Worm (Caenorhabditis elegans) whole organism, L4 larva: ENCODE measurements around the gene Y73F8A.20.

ENCODE experiments used
- F49E8.2 ChIP-seq: sonication (generic microtip); optimal IDR thresholded peaks from 2 replicates; lab custom pipeline; 2016; ENCODE audit warnings: missing compliant biosample characterization, mild to moderate bottlenecking, missing genetic modification characterization, borderline replicate concordance
- T20F7.1 ChIP-seq: fragments of 200-800 bp; sonication (Bioruptor generic); optimal IDR thresholded peaks from 2 replicates; lab custom pipeline; 2018; ENCODE audit warnings: mild to moderate bottlenecking, missing genetic modification characterization, missing compliant biosample characterization
- Y105C5A.15 ChIP-seq: fragments of 200-800 bp; sonication (Bioruptor generic); IDR thresholded peaks from 2 replicates; pipeline ENCODE4 v1.3.6; 2022; ENCODE audit warnings: missing genetic modification characterization, missing compliant biosample characterization
- Y75B8A.6 ChIP-seq: fragments of 200-800 bp; sonication (Bioruptor generic); IDR thresholded peaks from 2 replicates; pipeline ENCODE4 v1.3.6; 2022; ENCODE audit warnings: missing genetic modification reagents, missing genetic modification characterization, missing compliant biosample characterization
- ZK546.5 ChIP-seq, 2 experiments: sonication (generic microtip); optimal IDR thresholded peaks; 2 replicates each; lab custom pipeline; 2017; ENCODE audit warnings: missing biosample characterization in 2 of 2, missing genetic modification characterization in 2 of 2
- aha-1 ChIP-seq: fragments of 150-350 bp; peaks from one replicate; lab custom pipeline; 2014; ENCODE audit warnings: missing biosample characterization, missing genetic modification characterization
- aly-2 ChIP-seq: sonication (generic microtip); optimal IDR thresholded peaks from 2 replicates; lab custom pipeline; 2018; ENCODE audit warnings: missing biosample characterization, missing genetic modification characterization
- attf-4 ChIP-seq: sonication (generic microtip); optimal IDR thresholded peaks from 3 replicates; lab custom pipeline; 2017; ENCODE audit warnings: missing biosample characterization, missing genetic modification characterization
- ceh-44 ChIP-seq: fragments of 200-800 bp; sonication (Bioruptor generic); IDR thresholded peaks from 2 replicates; pipeline ENCODE4 v1.3.6; 2022; ENCODE audit warnings: missing genetic modification reagents, missing genetic modification characterization, missing compliant biosample characterization
- ceh-62 ChIP-seq: sonication (generic microtip); optimal IDR thresholded peaks from 2 replicates; lab custom pipeline; 2017; ENCODE audit warnings: missing biosample characterization, missing genetic modification characterization
- ceh-82 ChIP-seq: sonication (generic microtip); optimal IDR thresholded peaks from 2 replicates; lab custom pipeline; 2017; ENCODE audit warnings: missing biosample characterization, missing genetic modification characterization
- cey-2 ChIP-seq: sonication (generic microtip); optimal IDR thresholded peaks from 3 replicates; lab custom pipeline; 2017; ENCODE audit warnings: missing genetic modification characterization, mild to moderate bottlenecking, missing compliant biosample characterization, antibody characterized with exemption, borderline replicate concordance; ENCODE audit not compliant: insufficient read depth
- daf-16 ChIP-seq, 3 experiments: sonication (generic microtip); optimal IDR thresholded peaks; 2 replicates each; lab custom pipeline; 2016 to 2017; ENCODE audit warnings: missing genetic modification characterization in 3 of 3, missing genetic modification reagents in 3 of 3, mild to moderate bottlenecking in 2 of 3, missing compliant biosample characterization in 2 of 3, missing biosample characterization in 1 of 3, moderate library complexity in 1 of 3
- daf-8 ChIP-seq: fragments of 200-800 bp; sonication (Bioruptor generic); IDR thresholded peaks from 2 replicates; pipeline ENCODE4 v1.3.6; 2022; ENCODE audit warnings: missing genetic modification characterization, missing compliant biosample characterization
- dve-1 ChIP-seq: sonication (generic microtip); optimal IDR thresholded peaks from 2 replicates; lab custom pipeline; 2017; ENCODE audit warnings: antibody characterized with exemption, mild to moderate bottlenecking, missing genetic modification characterization, missing compliant biosample characterization; ENCODE audit not compliant: insufficient read depth
- egl-27 ChIP-seq: sonication (generic microtip); optimal IDR thresholded peaks from 3 replicates; lab custom pipeline; 2017; ENCODE audit warnings: missing biosample characterization, missing genetic modification reagents, missing genetic modification characterization
- egl-43 ChIP-seq: fragments of 200-800 bp; sonication (Bioruptor generic); IDR thresholded peaks from 2 replicates; pipeline ENCODE4 v1.3.6; 2022; ENCODE audit warnings: missing genetic modification reagents, missing genetic modification characterization, missing compliant biosample characterization
- hif-1 ChIP-seq, 2 experiments: sonication (generic microtip); optimal IDR thresholded peaks; 2 replicates each; lab custom pipeline; 2016 to 2017; ENCODE audit warnings: missing compliant biosample characterization in 2 of 2, missing genetic modification characterization in 2 of 2, missing genetic modification reagents in 2 of 2, missing genotype in 2 of 2, mild to moderate bottlenecking in 1 of 2
- hlh-11 ChIP-seq: fragments of 200-800 bp; sonication (Bioruptor generic); optimal IDR thresholded peaks from 2 replicates; lab custom pipeline; 2018; ENCODE audit warnings: mild to moderate bottlenecking, missing genetic modification characterization, missing compliant biosample characterization
- hlh-30 ChIP-seq: sonication (generic microtip); optimal IDR thresholded peaks from 2 replicates; lab custom pipeline; 2017; ENCODE audit warnings: antibody characterized with exemption, mild to moderate bottlenecking, missing genetic modification characterization, missing compliant biosample characterization; ENCODE audit not compliant: insufficient read depth
- hmg-1.1 ChIP-seq: fragments of 200-800 bp; sonication (Bioruptor generic); IDR thresholded peaks from 2 replicates; pipeline ENCODE4 v1.3.6; 2022; ENCODE audit warnings: missing genetic modification reagents, missing genetic modification characterization, missing compliant biosample characterization
- jun-1 ChIP-seq: fragments of 150-350 bp; optimal IDR thresholded peaks from 2 replicates; lab custom pipeline; 2014; ENCODE audit warnings: missing biosample characterization, missing genetic modification reagents, missing genetic modification characterization
- lin-15B ChIP-seq: fragments of 150-350 bp; sonication (generic microtip); optimal IDR thresholded peaks from 3 replicates; lab custom pipeline; 2014; ENCODE audit warnings: missing biosample characterization, missing genetic modification characterization
- lin-29 ChIP-seq: fragments of 200-800 bp; sonication (Bioruptor generic); IDR thresholded peaks from 2 replicates; pipeline ENCODE4 v1.3.6; 2022; ENCODE audit warnings: missing genetic modification reagents, missing genetic modification characterization, missing compliant biosample characterization
- lin-38 ChIP-seq: fragments of 200-800 bp; sonication (Bioruptor generic); IDR thresholded peaks from 2 replicates; pipeline ENCODE4 v1.3.6; 2022; ENCODE audit warnings: missing genetic modification reagents, missing genetic modification characterization, missing compliant biosample characterization
- lsy-2 ChIP-seq, 2 experiments: fragments of 150-350 bp in 1 of 2; sonication (generic microtip) in 1 of 2; optimal IDR thresholded peaks; 2 replicates each; lab custom pipeline; 2014 to 2017; ENCODE audit warnings: missing biosample characterization in 2 of 2, missing genetic modification characterization in 2 of 2
- madf-9 ChIP-seq: fragments of 200-800 bp; sonication (Bioruptor generic); conservative IDR thresholded peaks from 2 replicates; pipeline ENCODE4 v1.3.6; 2022; ENCODE audit warnings: missing genetic modification reagents, missing genetic modification characterization, missing compliant biosample characterization
- mdl-1 ChIP-seq, 2 experiments: fragments of 150-350 bp in 1 of 2; sonication (generic microtip) in 1 of 2; optimal IDR thresholded peaks; 2 replicates each; lab custom pipeline; 2014 to 2017; ENCODE audit warnings: missing biosample characterization in 2 of 2, missing genetic modification characterization in 2 of 2
- mdt-29 ChIP-seq: fragments of 200-800 bp; sonication (Bioruptor generic); IDR thresholded peaks from 2 replicates; pipeline ENCODE4 v1.3.6; 2022; ENCODE audit warnings: missing genetic modification reagents, missing genetic modification characterization, missing compliant biosample characterization
- mes-2 ChIP-seq: sonication (generic microtip); optimal IDR thresholded peaks from 2 replicates; lab custom pipeline; 2016; ENCODE audit warnings: missing genotype, mild to moderate bottlenecking, missing genetic modification characterization, missing compliant biosample characterization; ENCODE audit not compliant: poor library complexity, severe bottlenecking
- mxl-3 ChIP-seq: fragments of 200-800 bp; sonication (Bioruptor generic); optimal IDR thresholded peaks from 2 replicates; lab custom pipeline; 2018; ENCODE audit warnings: mild to moderate bottlenecking, missing genetic modification characterization, missing compliant biosample characterization
- nhr-11 ChIP-seq: fragments of 150-350 bp; optimal IDR thresholded peaks from 2 replicates; lab custom pipeline; 2014; ENCODE audit warnings: missing biosample characterization, missing genetic modification characterization
- nhr-111 ChIP-seq: fragments of 200-800 bp; sonication (Bioruptor generic); optimal IDR thresholded peaks from 2 replicates; lab custom pipeline; 2018; ENCODE audit warnings: mild to moderate bottlenecking, missing genetic modification characterization, missing compliant biosample characterization
- nhr-25 ChIP-seq: sonication (generic microtip); optimal IDR thresholded peaks from 2 replicates; lab custom pipeline; 2017; ENCODE audit warnings: missing genetic modification characterization, mild to moderate bottlenecking, missing compliant biosample characterization, antibody characterized with exemption, moderate library complexity, borderline replicate concordance; ENCODE audit not compliant: insufficient read depth
- nhr-28 ChIP-seq: fragments of 150-350 bp; optimal IDR thresholded peaks from 2 replicates; lab custom pipeline; 2014; ENCODE audit warnings: missing biosample characterization, missing genetic modification characterization
- nhr-6 ChIP-seq: fragments of 150-350 bp; optimal IDR thresholded peaks from 2 replicates; lab custom pipeline; 2014; ENCODE audit warnings: missing biosample characterization, missing genetic modification characterization
- pha-4 ChIP-seq, 2 experiments: fragments of 150-350 bp in 1 of 2; fragments of 200-800 bp in 1 of 2; sonication (Bioruptor generic) in 1 of 2; IDR thresholded peaks in 1 of 2; optimal IDR thresholded peaks in 1 of 2; 2 replicates each; pipeline versions ENCODE4 v1.3.6 to Lab custom; 2014 to 2022; ENCODE audit warnings: missing genetic modification characterization in 2 of 2, missing genetic modification reagents in 2 of 2, missing biosample characterization in 1 of 2, missing compliant biosample characterization in 1 of 2
- php-3 ChIP-seq: fragments of 200-800 bp; sonication (Bioruptor generic); IDR thresholded peaks from 2 replicates; pipeline ENCODE4 v1.3.6; 2022; ENCODE audit warnings: missing genetic modification reagents, missing genetic modification characterization, missing compliant biosample characterization
- pqm-1 ChIP-seq: sonication (generic microtip); optimal IDR thresholded peaks from 2 replicates; lab custom pipeline; 2017; ENCODE audit warnings: missing biosample characterization, missing genetic modification characterization
- sdz-12 ChIP-seq: fragments of 200-800 bp; sonication (Bioruptor generic); optimal IDR thresholded peaks from 2 replicates; lab custom pipeline; 2018; ENCODE audit warnings: mild to moderate bottlenecking, missing genetic modification characterization, missing compliant biosample characterization
- snpc-1.2 ChIP-seq: fragments of 200-800 bp; sonication (Bioruptor generic); IDR thresholded peaks from 2 replicates; pipeline ENCODE4 v1.3.6; 2022; ENCODE audit warnings: missing genetic modification reagents, missing genetic modification characterization, missing compliant biosample characterization
- snpc-4 ChIP-seq: fragments of 150-350 bp; optimal IDR thresholded peaks from 2 replicates; lab custom pipeline; 2014; ENCODE audit warnings: missing biosample characterization, missing genetic modification characterization
- spr-3 ChIP-seq: fragments of 200-800 bp; sonication (Bioruptor generic); optimal IDR thresholded peaks from 2 replicates; lab custom pipeline; 2018; ENCODE audit warnings: mild to moderate bottlenecking, missing genetic modification characterization, missing compliant biosample characterization
- tra-1 ChIP-seq: fragments of 200-800 bp; sonication (Bioruptor generic); IDR thresholded peaks from 2 replicates; pipeline ENCODE4 v1.3.6; 2022; ENCODE audit warnings: missing genetic modification reagents, missing genetic modification characterization, missing compliant biosample characterization
- unc-130 ChIP-seq: sonication (generic microtip); optimal IDR thresholded peaks from 2 replicates; lab custom pipeline; 2016; ENCODE audit warnings: missing genetic modification reagents, missing genetic modification characterization, missing compliant biosample characterization
- unc-62 ChIP-seq, 3 experiments: fragments of 150-350 bp in 1 of 3; sonication (generic microtip); optimal IDR thresholded peaks in 2 of 3; peaks in 1 of 3; 1 replicate in 1 of 3; 2 replicates in 2 of 3; lab custom pipeline; 2014 to 2017; ENCODE audit warnings: missing biosample characterization in 3 of 3, missing genetic modification characterization in 3 of 3, missing genetic modification reagents in 3 of 3, missing genotype in 1 of 3
- zip-11 ChIP-seq: fragments of 200-800 bp; sonication (Bioruptor generic); IDR thresholded peaks from 2 replicates; pipeline ENCODE4 v1.3.6; 2022; ENCODE audit warnings: missing genetic modification characterization, missing compliant biosample characterization
- ztf-11 ChIP-seq: fragments of 150-350 bp; optimal IDR thresholded peaks from 2 replicates; lab custom pipeline; 2014; ENCODE audit warnings: missing biosample characterization, missing genetic modification characterization

The Y73F8A.20 gene

DNA sequence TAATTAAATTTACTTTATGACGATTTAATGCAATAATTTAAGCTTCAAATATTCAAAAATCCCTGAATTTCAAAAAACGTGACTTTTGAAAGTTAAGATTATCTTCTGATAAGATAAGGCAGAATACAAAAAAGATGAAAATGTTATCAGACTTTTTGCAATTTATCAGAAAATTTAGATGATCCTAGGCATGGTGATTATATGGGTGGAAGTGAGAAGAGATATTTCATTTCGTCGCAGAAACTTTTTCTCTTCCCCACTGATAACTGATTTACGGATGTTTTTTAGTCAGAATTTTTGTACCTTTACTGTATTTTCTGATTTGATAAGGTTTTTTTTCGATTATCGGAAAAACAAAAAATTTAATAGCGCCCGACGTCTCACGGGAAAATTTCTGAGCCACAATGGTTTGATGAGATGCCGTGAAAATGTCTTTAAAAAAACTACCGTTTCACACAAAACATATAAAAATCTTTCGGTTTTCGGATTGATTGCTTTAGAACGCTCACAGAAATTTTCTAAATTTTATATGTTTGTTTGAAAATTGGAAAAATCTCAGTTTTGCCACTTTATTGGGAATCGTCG lies 17.1 kb downstream of the Y73F8A.20 start:
- TF ChIP-seq Y75B8A.6 (GFP tag; lab: Robert Waterston, UW) (no peak), mes-2 (tag; lab: Kevin White, UChicago) (no peak), hif-1 (tag; optimal IDR thresholded peaks at IDR 0.05; lab: Kevin White, UChicago) (no peak), T20F7.1 (no peak), ceh-82 (tag; lab: Kevin White, UChicago) (no peak), egl-27 (tag; lab: Kevin White, UChicago) (no peak), hlh-11 (peak; percentile 33), nhr-6 (tag; lab: Kevin White, UChicago) (no peak), mdl-1 (tag; optimal IDR thresholded peaks at IDR 0.05; lab: Kevin White, UChicago) (no peak), snpc-4 (tag; lab: Kevin White, UChicago) (no peak), unc-62 (GFP tag; optimal IDR thresholded peaks at IDR 0.05 in 1 of 2; lab: Kevin White, UChicago) (peak in 1 of 2 experiments; percentile 49), unc-62 (tag; optimal IDR thresholded peaks at IDR 0.05; lab: Kevin White, UChicago) (no peak), mxl-3 (GFP tag; lab: Kevin White, UChicago) (no peak), daf-8 (no peak), aha-1 (tag; lab: Kevin White, UChicago) (no peak), ceh-44 (no peak), jun-1 (tag; lab: Kevin White, UChicago) (no peak), pha-4 (GFP tag; IDR thresholded peaks at IDR 0.05; lab: Robert Waterston, UW) (no peak), pha-4 (tag; optimal IDR thresholded peaks at IDR 0.05; lab: Kevin White, UChicago) (no peak), lin-29 (GFP tag; lab: Robert Waterston, UW) (no peak), zip-11 (no peak), php-3 (no peak), F49E8.2 (tag; lab: Kevin White, UChicago) (no peak), sdz-12 (no peak), nhr-111 (GFP tag; lab: Kevin White, UChicago) (no peak), nhr-11 (no peak), pqm-1 (no peak), dve-1 (peak; percentile 37), daf-16 (GFP tag; optimal IDR thresholded peaks at IDR 0.05; lab: Kevin White, UChicago) (no peak), daf-16 (tag; optimal IDR thresholded peaks at IDR 0.05; lab: Kevin White, UChicago) (peak; percentile 2), mdt-29 (GFP tag; lab: Robert Waterston, UW) (no peak), tra-1 (no peak), aly-2 (tag; lab: Kevin White, UChicago) (no peak), egl-43 (GFP tag; lab: Robert Waterston, UW) (no peak), ZK546.5 (tag; optimal IDR thresholded peaks at IDR 0.05; lab: Kevin White, UChicago) (no peak), madf-9 (GFP tag; lab: Robert Waterston, UW) (no peak), cey-2 (tag; lab: Kevin White, UChicago) (peak; percentile 21), Y105C5A.15 (GFP tag; lab: Robert Waterston, UW) (no peak), unc-130 (GFP tag; lab: Kevin White, UChicago) (no peak), lsy-2 (tag; optimal IDR thresholded peaks at IDR 0.05; lab: Kevin White, UChicago) (no peak), ceh-62 (no peak), snpc-1.2 (no peak), nhr-25 (no peak), lin-38 (GFP tag; lab: Robert Waterston, UW) (no peak), ztf-11 (no peak), hlh-30 (tag; lab: Kevin White, UChicago) (no peak), lin-15B (no peak), hmg-1.1 (GFP tag; lab: Robert Waterston, UW) (no peak), spr-3 (GFP tag; lab: Kevin White, UChicago) (no peak), nhr-28 (tag; lab: Kevin White, UChicago) (peak; percentile 67), attf-4 (tag; lab: Kevin White, UChicago) (no peak)
